Fruit fly (Drosophila melanogaster) whole organism, prepupa: ENCODE results near the gene CG15385.

Source experiments
- Blimp-1 ChIP-seq: fragments of 200-800 bp; sonication (Bioruptor generic); optimal IDR thresholded peaks from 3 replicates; lab custom pipeline; 2017; ENCODE audit warnings: missing biosample characterization, missing genetic modification characterization, mild to moderate bottlenecking, moderate library complexity, missing genetic modification reagents
- CG10631 ChIP-seq: fragments of 200-800 bp; sonication (Bioruptor generic); optimal IDR thresholded peaks from 2 replicates; lab custom pipeline; 2016; ENCODE audit warnings: missing biosample characterization, missing genetic modification characterization
- CG11294 ChIP-seq: fragments of 200-800 bp; sonication (Bioruptor generic); IDR thresholded peaks from 2 replicates; pipeline ENCODE4 v1.3.6; 2022; ENCODE audit warnings: missing biosample characterization, missing genetic modification characterization
- CG11902 ChIP-seq: fragments of 200-800 bp; sonication (Bioruptor generic); optimal IDR thresholded peaks from 3 replicates; lab custom pipeline; 2016; ENCODE audit warnings: missing biosample characterization, missing genetic modification characterization
- CG1621 ChIP-seq: fragments of 200-800 bp; sonication (Bioruptor generic); optimal IDR thresholded peaks from 3 replicates; lab custom pipeline; 2018; ENCODE audit warnings: missing biosample characterization, mild to moderate bottlenecking, missing genetic modification characterization
- CG3032 ChIP-seq: fragments of 200-800 bp; optimal IDR thresholded peaks from 2 replicates; lab custom pipeline; 2019; ENCODE audit warnings: missing biosample characterization, mild to moderate bottlenecking, missing genetic modification characterization, moderate library complexity
- CG31627 ChIP-seq: fragments of 200-800 bp; sonication (Bioruptor generic); optimal IDR thresholded peaks from 3 replicates; lab custom pipeline; 2016; ENCODE audit warnings: missing biosample characterization, missing genetic modification characterization
- CG32006 ChIP-seq: fragments of 200-800 bp; sonication (Bioruptor generic); optimal IDR thresholded peaks from 3 replicates; lab custom pipeline; 2017; ENCODE audit warnings: missing biosample characterization, mild to moderate bottlenecking, missing genetic modification characterization
- CG34406 ChIP-seq: fragments of 200-800 bp; sonication (Bioruptor generic); optimal IDR thresholded peaks from 3 replicates; lab custom pipeline; 2016; ENCODE audit warnings: missing biosample characterization, missing genetic modification characterization
- CG3919 ChIP-seq: fragments of 200-800 bp; sonication (Bioruptor generic); optimal IDR thresholded peaks from 3 replicates; lab custom pipeline; 2016; ENCODE audit warnings: missing biosample characterization, missing genetic modification characterization
- CG4318 ChIP-seq: fragments of 200-800 bp; sonication (Bioruptor generic); optimal IDR thresholded peaks from 3 replicates; lab custom pipeline; 2017; ENCODE audit warnings: missing biosample characterization, mild to moderate bottlenecking, missing genetic modification characterization
- CG6163 ChIP-seq: fragments of 200-800 bp; sonication (Bioruptor generic); IDR thresholded peaks from 3 replicates; pipeline ENCODE4 v1.3.6; 2022; ENCODE audit warnings: missing biosample characterization, missing genetic modification characterization
- CG6276 ChIP-seq: fragments of 200-800 bp; sonication (Bioruptor generic); optimal IDR thresholded peaks from 2 replicates; lab custom pipeline; 2017; ENCODE audit warnings: missing biosample characterization, mild to moderate bottlenecking, missing genetic modification characterization
- CG6792 ChIP-seq: fragments of 200-800 bp; sonication (Bioruptor generic); optimal IDR thresholded peaks from 3 replicates; lab custom pipeline; 2016; ENCODE audit warnings: missing biosample characterization, missing genetic modification characterization
- CG6808 ChIP-seq: fragments of 200-800 bp; sonication (Bioruptor generic); optimal IDR thresholded peaks from 3 replicates; lab custom pipeline; 2017; ENCODE audit warnings: missing biosample characterization, missing genetic modification characterization, mild to moderate bottlenecking, moderate library complexity, missing genetic modification reagents
- CG6854 ChIP-seq: fragments of 200-800 bp; sonication (Bioruptor generic); optimal IDR thresholded peaks from 2 replicates; lab custom pipeline; 2017; ENCODE audit warnings: missing biosample characterization, mild to moderate bottlenecking, missing genetic modification characterization
- CG8119 ChIP-seq: fragments of 200-800 bp; sonication (Bioruptor generic); IDR thresholded peaks from 3 replicates; pipeline ENCODE4 v1.3.6; 2022; ENCODE audit warnings: missing biosample characterization, missing genetic modification characterization
- CG8319 ChIP-seq: fragments of 200-800 bp; sonication (Bioruptor generic); optimal IDR thresholded peaks from 3 replicates; lab custom pipeline; 2016; ENCODE audit warnings: missing biosample characterization, missing genetic modification characterization
- CG8632 ChIP-seq: fragments of 200-800 bp; sonication (Bioruptor generic); optimal IDR thresholded peaks from 3 replicates; lab custom pipeline; 2016; ENCODE audit warnings: missing biosample characterization, missing genetic modification characterization
- CG9139 ChIP-seq: fragments of 200-800 bp; sonication (Bioruptor generic); optimal IDR thresholded peaks from 3 replicates; lab custom pipeline; 2017; ENCODE audit warnings: missing biosample characterization, mild to moderate bottlenecking, missing genetic modification characterization
- Eip78C ChIP-seq: fragments of 200-800 bp; sonication (Bioruptor generic); peaks from one replicate; lab custom pipeline; 2016; ENCODE audit warnings: missing biosample characterization, missing genetic modification characterization
- Eip93F ChIP-seq: fragments of 200-800 bp; sonication (Bioruptor generic); optimal IDR thresholded peaks from 2 replicates; lab custom pipeline; 2016; ENCODE audit warnings: missing biosample characterization, mild to moderate bottlenecking, missing genetic modification characterization
- Ets21C ChIP-seq: fragments of 200-800 bp; sonication (Bioruptor generic); optimal IDR thresholded peaks from 3 replicates; lab custom pipeline; 2016; ENCODE audit warnings: missing biosample characterization, missing genetic modification characterization
- Ets96B ChIP-seq: fragments of 200-800 bp; optimal IDR thresholded peaks from 2 replicates; lab custom pipeline; 2019; ENCODE audit warnings: missing biosample characterization, mild to moderate bottlenecking, missing genetic modification characterization, moderate library complexity
- Gug ChIP-seq: fragments of 200-800 bp; sonication (Bioruptor generic); IDR thresholded peaks from 2 replicates; pipeline ENCODE4 v1.3.6; 2022; ENCODE audit warnings: missing biosample characterization, missing genetic modification characterization
- Hr38 ChIP-seq: sonication (Bioruptor generic); optimal IDR thresholded peaks from 2 replicates; lab custom pipeline; 2016; ENCODE audit warnings: missing biosample characterization, missing genetic modification characterization
- Hr39 ChIP-seq: fragments of 200-800 bp; sonication (Bioruptor generic); optimal IDR thresholded peaks from 2 replicates; lab custom pipeline; 2016; ENCODE audit warnings: missing biosample characterization, missing genetic modification characterization
- Hr4 ChIP-seq: fragments of 200-800 bp; sonication (Bioruptor generic); optimal IDR thresholded peaks from 3 replicates; lab custom pipeline; 2016; ENCODE audit warnings: missing biosample characterization, missing genetic modification characterization
- Lpt ChIP-seq: fragments of 200-800 bp; sonication (Bioruptor generic); optimal IDR thresholded peaks from 3 replicates; lab custom pipeline; 2016; ENCODE audit warnings: missing biosample characterization, missing genetic modification characterization
- Met ChIP-seq: fragments of 200-800 bp; sonication (Bioruptor generic); optimal IDR thresholded peaks from 3 replicates; lab custom pipeline; 2016; ENCODE audit warnings: missing biosample characterization, missing genetic modification characterization
- OdsH ChIP-seq: fragments of 200-800 bp; sonication (Bioruptor generic); optimal IDR thresholded peaks from 3 replicates; lab custom pipeline; 2016; ENCODE audit warnings: missing biosample characterization, missing genetic modification characterization
- Smox ChIP-seq: fragments of 200-800 bp; sonication (Bioruptor generic); optimal IDR thresholded peaks from 3 replicates; lab custom pipeline; 2016; ENCODE audit warnings: missing biosample characterization, missing genetic modification characterization
- Sox102F ChIP-seq: fragments of 200-800 bp; sonication (Bioruptor generic); optimal IDR thresholded peaks from 2 replicates; lab custom pipeline; 2016; ENCODE audit warnings: missing biosample characterization, mild to moderate bottlenecking, missing genetic modification characterization
- Sox14 ChIP-seq: fragments of 200-800 bp; sonication (Bioruptor generic); optimal IDR thresholded peaks from 3 replicates; lab custom pipeline; 2016; ENCODE audit warnings: missing biosample characterization, missing genetic modification characterization
- Sox15 ChIP-seq: fragments of 200-800 bp; sonication (Bioruptor generic); optimal IDR thresholded peaks from 3 replicates; lab custom pipeline; 2016; ENCODE audit warnings: missing biosample characterization, missing genetic modification characterization
- achi ChIP-seq: fragments of 200-800 bp; sonication (Bioruptor generic); optimal IDR thresholded peaks from 3 replicates; lab custom pipeline; 2016; ENCODE audit warnings: missing biosample characterization, missing genetic modification characterization
- cyc ChIP-seq: fragments of 200-800 bp; sonication (Bioruptor generic); optimal IDR thresholded peaks from 3 replicates; lab custom pipeline; 2016; ENCODE audit warnings: missing biosample characterization, missing genetic modification characterization
- dsx ChIP-seq: fragments of 200-800 bp; optimal IDR thresholded peaks from 3 replicates; lab custom pipeline; 2019; ENCODE audit warnings: missing biosample characterization, mild to moderate bottlenecking, missing genetic modification characterization, moderate library complexity; ENCODE audit not compliant: poor library complexity, severe bottlenecking
- eg ChIP-seq: fragments of 200-800 bp; sonication (Bioruptor generic); IDR thresholded peaks from 3 replicates; pipeline ENCODE4 v1.3.6; 2022; ENCODE audit warnings: missing biosample characterization, missing genetic modification characterization
- esn ChIP-seq: fragments of 200-800 bp; sonication (Bioruptor generic); optimal IDR thresholded peaks from 2 replicates; lab custom pipeline; 2016; ENCODE audit warnings: missing biosample characterization, mild to moderate bottlenecking, missing genetic modification characterization, moderate library complexity
- fd85E ChIP-seq: fragments of 200-800 bp; sonication (Bioruptor generic); optimal IDR thresholded peaks from 3 replicates; lab custom pipeline; 2016; ENCODE audit warnings: missing biosample characterization, missing genetic modification characterization
- fkh ChIP-seq: fragments of 200-800 bp; sonication (Bioruptor generic); optimal IDR thresholded peaks from 3 replicates; lab custom pipeline; 2017; ENCODE audit warnings: missing biosample characterization, mild to moderate bottlenecking, missing genetic modification characterization, moderate library complexity
- lz ChIP-seq: fragments of 200-800 bp; sonication (Bioruptor generic); optimal IDR thresholded peaks from 3 replicates; lab custom pipeline; 2016; ENCODE audit warnings: missing biosample characterization, missing genetic modification characterization
- net ChIP-seq: fragments of 200-800 bp; sonication (Bioruptor generic); optimal IDR thresholded peaks from 3 replicates; lab custom pipeline; 2016; ENCODE audit warnings: missing biosample characterization, missing genetic modification characterization
- pdm3 ChIP-seq: fragments of 200-800 bp; sonication (Bioruptor generic); optimal IDR thresholded peaks from 3 replicates; lab custom pipeline; 2016; ENCODE audit warnings: missing biosample characterization, missing genetic modification characterization
- salr ChIP-seq, 2 experiments: fragments of 200-800 bp; sonication (Bioruptor generic); optimal IDR thresholded peaks; 3 replicates each; lab custom pipeline; 2016 to 2018; ENCODE audit warnings: missing biosample characterization in 2 of 2, missing genetic modification characterization in 2 of 2, mild to moderate bottlenecking in 1 of 2
- spab ChIP-seq: fragments of 200-800 bp; sonication (Bioruptor generic); optimal IDR thresholded peaks from 2 replicates; lab custom pipeline; 2017; ENCODE audit warnings: missing biosample characterization, mild to moderate bottlenecking, missing genetic modification characterization, missing genetic modification reagents
- ss ChIP-seq, 2 experiments: fragments of 200-800 bp; sonication (Bioruptor generic); optimal IDR thresholded peaks; 2 replicates in 1 of 2; 3 replicates in 1 of 2; lab custom pipeline; 2017 to 2018; ENCODE audit warnings: mild to moderate bottlenecking in 2 of 2, missing biosample characterization in 2 of 2, missing genetic modification characterization in 2 of 2, moderate library complexity in 1 of 2
- svp ChIP-seq: fragments of 200-800 bp; sonication (Bioruptor generic); peaks from one replicate; lab custom pipeline; 2016; ENCODE audit warnings: missing biosample characterization, missing genetic modification characterization
- topi ChIP-seq: fragments of 200-800 bp; sonication (Bioruptor generic); optimal IDR thresholded peaks from 3 replicates; lab custom pipeline; 2016; ENCODE audit warnings: missing biosample characterization, missing genetic modification characterization
- vri ChIP-seq: fragments of 200-800 bp; sonication (Bioruptor generic); optimal IDR thresholded peaks from 3 replicates; lab custom pipeline; 2016; ENCODE audit warnings: missing biosample characterization, mild to moderate bottlenecking, missing genetic modification characterization

CG15385 gene

DNA sequence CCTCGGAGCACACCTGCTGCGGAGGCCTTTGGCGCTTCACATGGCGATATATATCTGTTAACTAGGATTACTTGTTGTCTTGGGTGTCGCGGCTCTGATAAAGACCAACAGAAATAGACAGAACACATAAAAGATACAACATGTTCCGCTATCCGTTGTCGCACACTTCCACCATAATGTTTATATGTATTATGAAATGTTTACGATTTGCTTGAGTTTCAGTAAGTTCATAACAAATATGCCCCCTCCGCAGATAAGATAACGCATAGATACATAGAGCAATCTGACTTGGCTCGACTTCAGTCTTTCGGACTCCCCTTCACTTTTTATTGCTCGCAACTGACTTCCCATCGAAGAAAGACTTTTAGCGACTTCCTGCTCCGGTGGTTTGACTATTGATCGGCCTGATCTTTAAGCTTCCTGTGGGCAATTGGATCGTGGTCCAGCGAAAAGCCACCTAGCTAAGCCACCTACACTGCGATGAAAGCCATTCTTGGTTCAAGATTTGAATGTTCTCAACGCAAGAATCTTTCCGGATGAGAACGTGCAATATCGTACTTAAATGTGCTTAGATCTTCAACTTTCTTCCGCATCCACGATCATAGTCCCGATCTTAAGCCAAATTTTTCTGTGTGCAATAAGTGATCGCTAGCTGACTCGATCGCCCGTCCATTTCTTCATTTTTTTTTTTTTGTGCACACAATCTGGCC, 44.0 kb downstream of the CG15385 start:
- TF ChIP-seq CG6792 (no peak), Eip78C (GFP tag; lab: Kevin White, UChicago) (peak; percentile 83), CG9139 (GFP tag; lab: Kevin White, UChicago) (no peak), Eip93F (GFP tag; lab: Kevin White, UChicago) (no peak), topi (no peak), Sox102F (GFP tag; lab: Kevin White, UChicago) (no peak), svp (GFP tag; lab: Kevin White, UChicago) (peak; percentile 47), CG8319 (GFP tag; lab: Kevin White, UChicago) (peak; percentile 0), Hr38 (GFP tag; lab: Kevin White, UChicago) (no peak), ss (GFP tag; optimal IDR thresholded peaks at IDR 0.05; lab: Kevin White, UChicago) (peak in 1 of 2 experiments; percentile 23), vri (GFP tag; lab: Kevin White, UChicago) (peak; percentile 69), CG10631 (GFP tag; lab: Kevin White, UChicago) (peak; percentile 80), eg (GFP tag; lab: Robert Waterston, UW) (peak; percentile 81), OdsH (GFP tag; lab: Kevin White, UChicago) (peak; percentile 44), fkh (GFP tag; lab: Kevin White, UChicago) (peak; percentile 93), CG6808 (peak; percentile 48), Hr39 (GFP tag; lab: Kevin White, UChicago) (no peak), CG3919 (peak; percentile 81), cyc (GFP tag; lab: Kevin White, UChicago) (no peak), Sox15 (no peak), CG31627 (GFP tag; lab: Kevin White, UChicago) (no peak), CG11902 (no peak), CG4318 (GFP tag; lab: Kevin White, UChicago) (peak; percentile 79), Blimp-1 (no peak), pdm3 (GFP tag; lab: Kevin White, UChicago) (peak; percentile 39), Hr4 (GFP tag; lab: Kevin White, UChicago) (peak; percentile 63), Smox (GFP tag; lab: Kevin White, UChicago) (no peak), Met (GFP tag; lab: Kevin White, UChicago) (no peak), Sox14 (GFP tag; lab: Kevin White, UChicago) (peak; percentile 61), CG6276 (GFP tag; lab: Kevin White, UChicago) (peak; percentile 83), CG11294 (GFP tag; lab: Robert Waterston, UW) (peak; percentile 70), lz (GFP tag; lab: Kevin White, UChicago) (peak; percentile 4), fd85E (no peak), CG8632 (GFP tag; lab: Kevin White, UChicago) (peak; percentile 4), CG3032 (tag; lab: Kevin White, UChicago) (peak; percentile 66), CG6163 (peak; percentile 90), CG32006 (GFP tag; lab: Kevin White, UChicago) (peak; percentile 88), esn (GFP tag; lab: Kevin White, UChicago) (no peak), Ets96B (peak; percentile 75), CG6854 (GFP tag; lab: Kevin White, UChicago) (no peak), CG8119 (GFP tag; lab: Robert Waterston, UW) (peak; percentile 47; the same call in 2 of the 3 replicates), spab (GFP tag; lab: Kevin White, UChicago) (peak; percentile 59), salr (GFP tag; optimal IDR thresholded peaks at IDR 0.05; lab: Kevin White, UChicago) (peak; percentile 29 to 77), achi (peak; percentile 70), Gug (GFP tag; lab: Robert Waterston, UW) (peak; percentile 79), Ets21C (no peak), CG34406 (GFP tag; lab: Kevin White, UChicago) (peak; percentile 13), CG1621 (tag; lab: Kevin White, UChicago) (peak; percentile 53), Lpt (GFP tag; lab: Kevin White, UChicago) (peak; percentile 81), net (GFP tag; lab: Kevin White, UChicago) (peak; percentile 57), dsx (GFP tag; lab: Kevin White, UChicago) (peak; percentile 43)
